Worm (Caenorhabditis elegans) whole organism, L1 larva: ENCODE data around the gene srh-19.
"Not testable (repeated sequence)": the region's sequence is repeated elsewhere in the genome, so short reads cannot be mapped to it uniquely, and the experiment has no call there.

Experiments
- C04F5.9 ChIP-seq: sonication (generic microtip); optimal IDR thresholded peaks from 2 replicates; lab custom pipeline; 2016; ENCODE audit warnings: missing genetic modification characterization, missing compliant biosample characterization
- Y116A8C.19 ChIP-seq: sonication (generic microtip); optimal IDR thresholded peaks from 2 replicates; lab custom pipeline; 2016; ENCODE audit warnings: missing compliant biosample characterization, missing genetic modification characterization, borderline replicate concordance
- aha-1 ChIP-seq: fragments of 150-350 bp; optimal IDR thresholded peaks from 2 replicates; lab custom pipeline; 2014; ENCODE audit warnings: missing biosample characterization, missing genetic modification characterization
- ama-1 ChIP-seq: fragments of 150-350 bp; optimal IDR thresholded peaks from 2 replicates; lab custom pipeline; 2014
- ceh-82 ChIP-seq, 3 experiments: fragments of 150-350 bp in 1 of 3; sonication (generic microtip) in 2 of 3; optimal IDR thresholded peaks; 2 replicates each; lab custom pipeline; 2014 to 2017; ENCODE audit warnings: missing biosample characterization in 3 of 3, missing genetic modification characterization in 3 of 3
- ceh-88 ChIP-seq: fragments of 200-800 bp; sonication (Bioruptor generic); IDR thresholded peaks from 2 replicates; pipeline ENCODE4 v1.3.6; 2022; ENCODE audit warnings: missing genetic modification characterization, missing compliant biosample characterization
- ces-1 ChIP-seq: fragments of 150-350 bp; optimal IDR thresholded peaks from 2 replicates; lab custom pipeline; 2014; ENCODE audit warnings: missing biosample characterization, missing genetic modification reagents, missing genetic modification characterization
- dpl-1 ChIP-seq, 3 experiments: fragments of 150-350 bp in 2 of 3; sonication (generic microtip) in 1 of 3; optimal IDR thresholded peaks; 2 replicates each; lab custom pipeline; 2014 to 2017; ENCODE audit warnings: missing biosample characterization in 3 of 3, missing genetic modification characterization in 3 of 3, missing genetic modification reagents in 3 of 3
- dsc-1 ChIP-seq: sonication (generic microtip); optimal IDR thresholded peaks from 2 replicates; lab custom pipeline; 2016; ENCODE audit warnings: mild to moderate bottlenecking, missing genetic modification characterization, missing compliant biosample characterization
- efl-1 ChIP-seq, 4 experiments: fragments of 150-350 bp; optimal IDR thresholded peaks in 3 of 4; peaks in 1 of 4; 1 replicate in 1 of 4; 2 replicates in 3 of 4; lab custom pipeline; 2014; ENCODE audit warnings: missing biosample characterization in 2 of 4, missing genetic modification characterization in 2 of 4, missing genetic modification reagents in 2 of 4
- efl-3 ChIP-seq: fragments of 200-800 bp; sonication (Bioruptor generic); optimal IDR thresholded peaks from 2 replicates; lab custom pipeline; 2018; ENCODE audit warnings: mild to moderate bottlenecking, missing genetic modification characterization, missing compliant biosample characterization
- elt-3 ChIP-seq, 6 experiments: fragments of 150-350 bp in 1 of 6; sonication (generic microtip); optimal IDR thresholded peaks; 2 replicates each; lab custom pipeline; 2017 to 2018; ENCODE audit warnings: missing biosample characterization in 6 of 6, missing genetic modification characterization in 6 of 6, inconsistent platforms in 1 of 6
- ets-5 ChIP-seq: fragments of 200-800 bp; sonication (Bioruptor generic); IDR thresholded peaks from 2 replicates; pipeline ENCODE4 v1.3.6; 2022; ENCODE audit warnings: missing genetic modification characterization, missing compliant biosample characterization
- fkh-10 ChIP-seq: sonication (generic microtip); optimal IDR thresholded peaks from 2 replicates; lab custom pipeline; 2017; ENCODE audit warnings: missing biosample characterization, missing genetic modification reagents, missing genetic modification characterization
- fkh-4 ChIP-seq: sonication (generic microtip); optimal IDR thresholded peaks from 2 replicates; lab custom pipeline; 2016; ENCODE audit warnings: missing compliant biosample characterization, missing genetic modification characterization, borderline replicate concordance
- fkh-8 ChIP-seq: sonication (generic microtip); optimal IDR thresholded peaks from 2 replicates; lab custom pipeline; 2016; ENCODE audit warnings: mild to moderate bottlenecking, missing genetic modification characterization, missing compliant biosample characterization
- grh-1 ChIP-seq: fragments of 200-800 bp; sonication (Bioruptor generic); IDR thresholded peaks from 2 replicates; pipeline ENCODE4 v1.3.6; 2022; ENCODE audit warnings: missing genetic modification reagents, missing genetic modification characterization, missing compliant biosample characterization
- hlh-4 ChIP-seq: sonication (generic microtip); optimal IDR thresholded peaks from 2 replicates; lab custom pipeline; 2016; ENCODE audit warnings: mild to moderate bottlenecking, missing genetic modification characterization, missing compliant biosample characterization
- lin-15B ChIP-seq: fragments of 150-350 bp; sonication (generic microtip); optimal IDR thresholded peaks from 3 replicates; lab custom pipeline; 2014; ENCODE audit warnings: missing biosample characterization, missing genetic modification characterization
- lin-39 ChIP-seq: fragments of 150-350 bp; optimal IDR thresholded peaks from 2 replicates; lab custom pipeline; 2014; ENCODE audit warnings: missing biosample characterization, missing genetic modification reagents, missing genetic modification characterization
- lir-3 ChIP-seq: sonication (generic microtip); optimal IDR thresholded peaks from 2 replicates; lab custom pipeline; 2016; ENCODE audit warnings: mild to moderate bottlenecking, missing genetic modification characterization, moderate library complexity, missing compliant biosample characterization; ENCODE audit not compliant: poor library complexity
- mef-2 ChIP-seq: fragments of 150-350 bp; optimal IDR thresholded peaks from 2 replicates; lab custom pipeline; 2014; ENCODE audit warnings: missing biosample characterization, missing genetic modification characterization
- mep-1 ChIP-seq: fragments of 150-350 bp; optimal IDR thresholded peaks from 2 replicates; lab custom pipeline; 2014; ENCODE audit warnings: missing biosample characterization, missing genetic modification characterization
- nhr-12 ChIP-seq: sonication (generic microtip); optimal IDR thresholded peaks from 2 replicates; lab custom pipeline; 2017; ENCODE audit warnings: missing biosample characterization, missing genetic modification characterization
- nhr-19 ChIP-seq: fragments of 200-800 bp; sonication (Bioruptor generic); conservative IDR thresholded peaks from 2 replicates; pipeline ENCODE4 v1.3.6; 2022; ENCODE audit warnings: missing genetic modification characterization, missing compliant biosample characterization
- nhr-237 ChIP-seq: fragments of 150-350 bp; optimal IDR thresholded peaks from 2 replicates; lab custom pipeline; 2014; ENCODE audit warnings: missing biosample characterization, missing genetic modification characterization
- nhr-47 ChIP-seq: sonication (generic microtip); optimal IDR thresholded peaks from 2 replicates; lab custom pipeline; 2016; ENCODE audit warnings: mild to moderate bottlenecking, missing genetic modification characterization, moderate library complexity, missing compliant biosample characterization
- nhr-76 ChIP-seq: sonication (generic microtip); optimal IDR thresholded peaks from 2 replicates; lab custom pipeline; 2017; ENCODE audit warnings: missing biosample characterization, missing genetic modification characterization
- nhr-85 ChIP-seq: sonication (generic microtip); peaks from one replicate; lab custom pipeline; 2016; ENCODE audit warnings: missing genetic modification characterization, inconsistent platforms, missing compliant biosample characterization
- nhr-90 ChIP-seq: sonication (generic microtip); optimal IDR thresholded peaks from 2 replicates; lab custom pipeline; 2016; ENCODE audit warnings: mild to moderate bottlenecking, missing genetic modification characterization, missing compliant biosample characterization; ENCODE audit not compliant: poor library complexity
- pqm-1 ChIP-seq: sonication (generic microtip); optimal IDR thresholded peaks from 3 replicates; lab custom pipeline; 2017; ENCODE audit warnings: missing biosample characterization, missing genetic modification characterization
- rnt-1 ChIP-seq: sonication (generic microtip); optimal IDR thresholded peaks from 2 replicates; lab custom pipeline; 2016; ENCODE audit warnings: mild to moderate bottlenecking, missing genetic modification characterization, moderate library complexity, missing compliant biosample characterization
- skn-1 ChIP-seq: fragments of 150-350 bp; optimal IDR thresholded peaks from 2 replicates; lab custom pipeline; 2014; ENCODE audit warnings: missing biosample characterization, missing genetic modification characterization
- snu-23 ChIP-seq: sonication (generic microtip); optimal IDR thresholded peaks from 2 replicates; lab custom pipeline; 2016; ENCODE audit warnings: missing genetic modification characterization, missing compliant biosample characterization
- sptf-1 ChIP-seq: fragments of 150-350 bp; optimal IDR thresholded peaks from 2 replicates; lab custom pipeline; 2014; ENCODE audit warnings: missing biosample characterization, missing genetic modification characterization
- sup-37 ChIP-seq: fragments of 200-800 bp; sonication (Bioruptor generic); optimal IDR thresholded peaks from 2 replicates; lab custom pipeline; 2018; ENCODE audit warnings: mild to moderate bottlenecking, missing genetic modification characterization, missing compliant biosample characterization
- tbx-2 ChIP-seq: sonication (generic microtip); optimal IDR thresholded peaks from 2 replicates; lab custom pipeline; 2016; ENCODE audit warnings: missing genetic modification characterization, missing compliant biosample characterization
- unc-130 ChIP-seq: fragments of 150-350 bp; optimal IDR thresholded peaks from 2 replicates; lab custom pipeline; 2017; ENCODE audit warnings: missing biosample characterization, missing genetic modification characterization, inconsistent platforms
- unc-30 ChIP-seq: sonication (generic microtip); optimal IDR thresholded peaks from 2 replicates; lab custom pipeline; 2017; ENCODE audit warnings: missing biosample characterization, missing genetic modification characterization
- unc-62 ChIP-seq: fragments of 150-350 bp; optimal IDR thresholded peaks from 2 replicates; lab custom pipeline; 2014; ENCODE audit warnings: missing biosample characterization, missing genetic modification reagents, missing genetic modification characterization
- unc-86 ChIP-seq: sonication (generic microtip); optimal IDR thresholded peaks from 2 replicates; lab custom pipeline; 2016; ENCODE audit warnings: missing genetic modification characterization, missing compliant biosample characterization
- xbp-1 ChIP-seq: sonication (generic microtip); optimal IDR thresholded peaks from 2 replicates; lab custom pipeline; 2016; ENCODE audit warnings: missing genetic modification characterization, missing compliant biosample characterization
- ztf-11 ChIP-seq, 2 experiments: sonication (generic microtip); optimal IDR thresholded peaks; 2 replicates each; lab custom pipeline; 2016 to 2017; ENCODE audit warnings: missing genetic modification characterization in 2 of 2, missing biosample characterization in 1 of 2, missing compliant biosample characterization in 1 of 2
- ztf-4 ChIP-seq: fragments of 150-350 bp; optimal IDR thresholded peaks from 2 replicates; lab custom pipeline; 2014; ENCODE audit warnings: missing biosample characterization, missing genetic modification characterization

srh-19 gene

DNA sequence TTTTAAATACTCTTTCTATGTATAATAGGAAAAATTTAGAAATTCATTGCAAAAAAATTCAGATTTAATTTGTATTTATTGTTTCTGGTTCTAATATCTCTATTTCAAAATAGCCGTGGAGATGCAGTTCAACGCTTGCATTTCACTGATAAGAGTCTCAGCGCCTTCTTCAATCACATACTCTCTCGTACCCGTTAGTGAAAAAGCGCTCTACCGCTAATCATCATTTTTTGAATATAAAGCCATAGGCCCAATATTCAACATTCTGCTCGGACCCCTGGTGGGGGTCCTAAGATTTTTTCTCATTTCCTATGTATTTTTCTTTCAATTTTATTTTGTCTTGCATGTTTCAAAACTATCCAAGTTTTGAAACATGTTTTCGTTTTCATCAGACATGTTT lies 7.6 kb downstream of the srh-19 start:
- no peak for TF ChIP-seq xbp-1 (tag; lab: Kevin White, UChicago)
- TF ChIP-seq unc-62: no peak
- TF ChIP-seq ets-5 (GFP tag; lab: Robert Waterston, UW): no peak
- TF ChIP-seq rnt-1 (tag; lab: Kevin White, UChicago): no peak
- TF ChIP-seq fkh-4 (tag; lab: Kevin White, UChicago): no peak
- TF ChIP-seq ztf-4 (tag; lab: Kevin White, UChicago): no peak
- TF ChIP-seq nhr-237 (tag; lab: Kevin White, UChicago): no peak
- TF ChIP-seq elt-3 (tag; optimal IDR thresholded peaks at IDR 0.05; lab: Kevin White, UChicago): peak in 1 of 6 experiments; percentile 30
- TF ChIP-seq ceh-88 (GFP tag; lab: Robert Waterston, UW): no peak
- TF ChIP-seq C04F5.9 (tag; lab: Kevin White, UChicago): no peak
- TF ChIP-seq unc-30 (tag; lab: Kevin White, UChicago): no peak
- TF ChIP-seq skn-1: peak; percentile 100

DNA sequence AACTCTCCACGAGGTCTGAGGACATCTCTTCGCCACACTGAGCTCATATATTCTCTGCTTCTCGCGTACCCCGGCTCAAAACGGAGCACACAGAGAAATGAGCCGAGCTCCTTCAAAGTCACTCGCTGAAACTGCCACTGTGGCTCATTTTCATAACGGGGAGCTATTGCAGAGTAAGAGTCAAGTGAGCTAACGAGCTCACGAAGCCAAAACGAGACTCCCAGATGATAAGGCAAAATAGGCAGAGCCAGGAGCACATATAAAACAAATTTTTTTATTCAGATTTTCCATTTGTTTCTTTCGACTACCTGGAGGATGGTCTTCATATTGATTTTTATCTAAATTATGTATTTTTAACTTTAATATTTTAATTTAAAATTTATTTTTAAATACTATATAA lies 11.6 kb downstream of the srh-19 start, which contains the start of gene F19G12.3:
Gene F19G12.3 (plus strand): TSS at position 301 of the 400 bp plus-strand sequence.
- TF ChIP-seq sptf-1 (tag; lab: Kevin White, UChicago) (no peak), fkh-8 (tag; lab: Kevin White, UChicago) (peak; percentile 7), skn-1 (peak; percentile 42), nhr-90 (no peak)

DNA sequence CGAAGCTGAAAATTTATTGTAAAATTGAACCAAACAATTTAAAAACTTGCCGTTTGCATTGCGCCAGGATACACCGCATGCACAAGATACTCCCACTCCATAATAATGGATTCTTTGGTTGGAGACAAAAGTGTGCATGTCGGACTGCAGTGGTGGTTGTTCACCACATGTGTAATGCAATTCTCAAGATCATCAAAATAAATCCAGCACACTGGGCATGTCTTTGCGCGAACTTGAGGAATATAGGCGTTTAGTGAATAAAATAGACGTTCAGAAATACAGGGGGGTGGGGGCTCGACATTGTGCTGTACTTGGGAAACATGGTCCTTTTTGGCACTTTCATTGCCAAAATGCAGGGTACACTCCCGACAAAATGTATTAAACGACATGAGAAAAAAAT lies 13.5 kb downstream of the srh-19 start, which contains the start of gene F19G12.11:
Gene F19G12.11 (minus strand): TSS at position 101 of the 400 bp plus-strand sequence.
- TF ChIP-seq pqm-1 (tag; lab: Kevin White, UChicago) (no peak), ama-1 (lab: Kevin White, UChicago) (no peak), unc-130 (tag; lab: Kevin White, UChicago) (no peak), elt-3 (tag; optimal IDR thresholded peaks at IDR 0.05; lab: Kevin White, UChicago) (no peak), Y116A8C.19 (tag; lab: Kevin White, UChicago) (no peak), nhr-12 (tag; lab: Kevin White, UChicago) (no peak), xbp-1 (tag; lab: Kevin White, UChicago) (no peak)

DNA sequence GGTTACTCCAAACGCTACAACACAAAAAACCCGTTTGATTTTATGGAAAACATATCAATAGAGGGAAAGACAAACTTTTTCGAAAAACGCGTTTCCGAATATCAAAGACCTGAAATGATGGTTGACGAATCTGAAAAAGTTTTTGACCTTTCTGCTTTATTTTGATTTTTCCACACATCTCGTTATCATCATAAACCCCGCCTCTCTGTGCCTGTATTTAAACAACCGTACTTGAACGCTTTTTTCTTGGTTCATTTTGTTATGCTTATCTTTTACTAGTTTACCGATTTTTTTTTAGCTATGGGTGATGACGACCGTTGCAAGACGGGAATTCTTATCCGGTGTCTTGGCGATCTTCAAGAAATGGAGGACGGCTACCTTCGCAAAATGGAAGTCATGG lies 17.8 kb downstream of the srh-19 start, which contains the start of gene F19G12.1:
Gene F19G12.1 (plus strand): TSS at position 301 of the 400 bp plus-strand sequence.
- not testable (repeated sequence) for TF ChIP-seq lin-15B; grh-1; dpl-1 (GFP tag; optimal IDR thresholded peaks at IDR 0.05; lab: Kevin White, UChicago)

DNA sequence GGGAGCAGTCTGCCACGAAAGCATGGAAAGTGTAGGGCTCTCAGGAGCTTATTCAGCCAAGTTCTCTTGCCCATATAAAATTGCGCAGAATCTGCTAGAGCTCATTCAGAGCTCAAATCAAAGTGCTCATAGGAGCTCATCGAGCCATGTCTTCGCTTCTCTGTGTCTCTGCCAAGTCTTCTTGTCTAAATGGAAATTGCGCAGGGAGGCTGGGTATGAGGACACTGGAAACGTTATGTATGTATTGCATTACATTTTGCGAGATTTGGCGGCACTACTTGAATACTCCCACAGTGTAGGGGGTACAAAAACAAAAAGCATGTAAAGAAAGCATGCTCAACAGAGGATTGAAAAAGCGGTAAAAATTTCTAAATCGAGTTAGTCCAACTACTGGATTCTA lies 24.2 kb downstream of the srh-19 start:
- TF ChIP-seq mef-2 (tag; lab: Kevin White, UChicago): no peak
- TF ChIP-seq tbx-2 (tag; lab: Kevin White, UChicago): peak; percentile 11
- no peak for TF ChIP-seq pqm-1 (tag; lab: Kevin White, UChicago)
- no peak; the same call in 1 of the 2 replicates for TF ChIP-seq nhr-19
- TF ChIP-seq fkh-8 (tag; lab: Kevin White, UChicago): peak; percentile 43
- no peak for TF ChIP-seq sup-37 (GFP tag; lab: Kevin White, UChicago)
- TF ChIP-seq unc-130 (tag; lab: Kevin White, UChicago): no peak
- no peak for TF ChIP-seq lin-39
- TF ChIP-seq ceh-82 (tag; optimal IDR thresholded peaks at IDR 0.05; lab: Kevin White, UChicago): peak; percentile 10 to 57 (median 21)
- no peak for TF ChIP-seq ztf-11 (tag; optimal IDR thresholded peaks at IDR 0.05; lab: Kevin White, UChicago)
- peak; percentile 9 for TF ChIP-seq rnt-1 (tag; lab: Kevin White, UChicago)
- no peak for TF ChIP-seq ets-5 (GFP tag; lab: Robert Waterston, UW)
- TF ChIP-seq mep-1 (tag; lab: Kevin White, UChicago): peak; percentile 4
- no peak for TF ChIP-seq nhr-76 (tag; lab: Kevin White, UChicago)
- no peak for TF ChIP-seq hlh-4 (tag; lab: Kevin White, UChicago)
- TF ChIP-seq nhr-12 (tag; lab: Kevin White, UChicago): no peak
- no peak for TF ChIP-seq lir-3 (tag; lab: Kevin White, UChicago)
- TF ChIP-seq fkh-10 (GFP tag; lab: Kevin White, UChicago): peak; percentile 55
- TF ChIP-seq efl-1 (optimal IDR thresholded peaks at IDR 0.05; lab: Kevin White, UChicago): peak in 1 of 2 experiments; percentile 17
- TF ChIP-seq efl-1 (GFP tag; optimal IDR thresholded peaks at IDR 0.05 in 1 of 2; lab: Kevin White, UChicago): peak in 1 of 2 experiments; percentile 70
- TF ChIP-seq aha-1: no peak
- TF ChIP-seq ztf-4 (tag; lab: Kevin White, UChicago): no peak
- TF ChIP-seq efl-3: no peak
- no peak for TF ChIP-seq nhr-85 (tag; lab: Kevin White, UChicago)
- TF ChIP-seq dsc-1 (tag; lab: Kevin White, UChicago): peak; percentile 53
- TF ChIP-seq unc-86: no peak
- peak; percentile 68 for TF ChIP-seq nhr-47 (tag; lab: Kevin White, UChicago)
- TF ChIP-seq ces-1 (GFP tag; lab: Kevin White, UChicago): no peak
- peak; percentile 18 for TF ChIP-seq snu-23
